Worm (Caenorhabditis elegans): ENCODE measurements around the gene dcar-1.
A peak's percentile ranks its signal among the peaks of the same experiment; 100 is the strongest.
"Not testable (repeated sequence)": the region's sequence is repeated elsewhere in the genome, so short reads cannot be mapped to it uniquely, and the experiment has no call there.

The dcar-1 gene

DNA sequence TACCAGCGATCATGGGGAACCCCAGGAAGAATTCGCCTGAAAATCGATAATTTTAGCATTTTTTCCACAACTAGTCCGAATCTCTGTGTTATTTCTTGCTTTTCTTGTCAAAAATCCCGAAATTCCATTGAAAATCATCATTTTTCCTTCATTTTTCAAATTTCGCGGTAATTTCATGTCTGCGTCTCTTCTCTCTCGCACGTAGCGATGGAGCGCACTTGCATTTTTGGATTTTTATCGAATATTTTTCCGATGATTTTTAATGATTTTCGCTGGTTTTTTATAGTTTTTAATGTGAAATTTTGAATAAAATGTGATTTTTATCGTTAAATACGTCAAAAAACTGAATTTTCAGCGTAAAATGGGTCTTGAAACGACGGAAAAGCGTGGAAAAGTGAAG lies 11.3 kb downstream of the dcar-1 start, which contains the start of gene E01B7.2:
E01B7.2 (plus strand) TSS at position 350 of the 400 bp plus-strand sequence.
- TF ChIP-seq elt-2 (tag; optimal IDR thresholded peaks at IDR 0.05) = peak; percentile 21
- no peak for TF ChIP-seq nhr-12 (tag; optimal IDR thresholded peaks at IDR 0.05)
- TF ChIP-seq ceh-82 (tag; optimal IDR thresholded peaks at IDR 0.05) = peak; percentile 71
- no peak for TF ChIP-seq unc-39 (tag; optimal IDR thresholded peaks at IDR 0.05)
- TF ChIP-seq ceh-28 (tag; optimal IDR thresholded peaks at IDR 0.05) = peak; percentile 64
- no peak for TF ChIP-seq nhr-67 (tag; optimal IDR thresholded peaks at IDR 0.05)
- TF ChIP-seq hmg-11 (tag; optimal IDR thresholded peaks at IDR 0.05) = peak; percentile 48
- peak; percentile 82 for TF ChIP-seq lin-15B (tag; optimal IDR thresholded peaks at IDR 0.05)
- peak; percentile 35 for TF ChIP-seq lin-39 (tag; optimal IDR thresholded peaks at IDR 0.05)
- TF ChIP-seq jun-1 (tag; optimal IDR thresholded peaks at IDR 0.05) = peak; percentile 40
- TF ChIP-seq pha-4 (tag; optimal IDR thresholded peaks at IDR 0.05) = peak; percentile 86
- peak; percentile 47 for TF ChIP-seq snpc-4 (tag; optimal IDR thresholded peaks at IDR 0.05)
- TF ChIP-seq nhr-23 (tag; optimal IDR thresholded peaks at IDR 0.05) = peak; percentile 89
- no peak for TF ChIP-seq mml-1 (tag; optimal IDR thresholded peaks at IDR 0.05)
- TF ChIP-seq skn-1 (tag; optimal IDR thresholded peaks at IDR 0.05) = peak; percentile 96
- TF ChIP-seq nhr-25 (tag; optimal IDR thresholded peaks at IDR 0.05) = peak; percentile 47
- TF ChIP-seq eor-1 (tag; optimal IDR thresholded peaks at IDR 0.05) = peak in 1 of 2 experiments; percentile 56
- TF ChIP-seq mdl-1 (tag; optimal IDR thresholded peaks at IDR 0.05) = no peak
- TF ChIP-seq egl-27 (tag; optimal IDR thresholded peaks at IDR 0.05) = no peak
- TF ChIP-seq fkh-10 (GFP tag; optimal IDR thresholded peaks at IDR 0.05) = peak; percentile 24
- peak; percentile 75 for TF ChIP-seq nfya-1 (tag; optimal IDR thresholded peaks at IDR 0.05; ENCODE audit: insufficient read depth)
- no peak for TF ChIP-seq nhr-43 (tag; optimal IDR thresholded peaks at IDR 0.05; ENCODE audit: poor library complexity, severe bottlenecking)

DNA sequence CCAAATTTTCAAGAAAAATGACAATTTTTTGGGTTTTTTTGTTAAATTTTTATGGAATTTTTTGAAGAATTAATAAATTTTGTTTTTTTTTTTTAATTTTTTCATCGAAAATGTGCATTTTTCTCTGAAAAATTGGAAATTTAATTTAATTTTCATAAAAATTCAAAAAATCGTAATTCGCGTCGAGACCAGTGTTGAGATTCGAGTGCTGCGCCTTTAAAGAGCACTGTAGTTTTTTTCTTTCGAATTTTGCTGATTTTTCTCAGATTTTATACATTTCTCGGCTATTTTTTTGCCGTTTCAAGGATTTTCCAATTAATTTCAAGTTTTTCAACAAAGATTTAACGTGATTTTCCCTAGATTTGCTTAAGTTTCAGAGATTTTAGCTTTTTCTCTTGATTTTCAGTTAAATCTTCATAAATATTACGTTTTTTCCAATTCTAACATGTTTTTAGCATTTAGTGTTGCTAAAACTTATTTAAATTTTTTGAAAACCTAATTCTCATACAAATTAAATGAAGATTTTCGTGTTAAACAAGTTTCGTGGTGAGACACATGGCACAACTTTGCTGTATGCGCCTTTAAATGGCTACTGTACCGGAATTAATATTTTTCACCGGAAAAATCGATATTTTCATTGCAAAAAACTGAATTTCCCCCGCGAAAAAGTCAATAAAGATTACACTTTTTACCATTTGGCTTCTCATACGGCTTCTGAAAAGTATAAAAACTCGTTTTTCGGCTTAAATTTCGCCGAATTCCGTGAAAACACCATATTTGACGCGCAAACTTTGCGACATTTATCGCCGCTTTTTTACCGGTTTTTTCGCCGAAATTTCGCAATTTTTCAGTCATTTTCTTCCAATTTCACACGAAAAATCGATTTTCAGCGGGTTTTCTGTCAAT lies 14.2 kb downstream of the dcar-1 start, which contains the start of gene usp-50:
usp-50 (plus strand) TSS at position 822 of the 906 bp plus-strand sequence.
- TF ChIP-seq zag-1, ceh-9, nhr-67 (tag; optimal IDR thresholded peaks at IDR 0.05): not testable (repeated sequence)

DNA sequence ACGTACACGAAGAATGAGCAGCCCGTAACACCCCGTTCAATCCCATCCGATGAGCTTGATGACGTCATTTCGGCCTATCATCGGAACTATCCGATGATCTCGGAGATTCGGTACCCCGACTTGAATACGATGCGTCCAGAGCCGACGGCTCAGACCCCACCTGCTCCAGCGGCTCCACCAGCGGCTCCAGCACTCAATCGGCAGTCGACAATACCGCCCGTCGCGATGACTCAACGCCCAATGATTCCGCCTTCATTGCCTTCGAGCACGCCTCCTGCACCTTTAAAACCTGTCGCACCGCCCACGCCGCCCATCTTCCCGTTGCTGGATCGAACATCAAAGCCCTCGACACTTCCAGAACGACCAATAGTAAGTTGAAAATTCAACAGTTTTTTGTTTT lies 18.0 kb downstream of the dcar-1 start:
- TF ChIP-seq nhr-76 (tag; optimal IDR thresholded peaks at IDR 0.05) (no peak), jun-1 (tag; optimal IDR thresholded peaks at IDR 0.05) (no peak), lin-15B (tag; optimal IDR thresholded peaks at IDR 0.05) (no peak), snpc-4 (tag; optimal IDR thresholded peaks at IDR 0.05) (no peak), eor-1 (tag; optimal IDR thresholded peaks at IDR 0.05) (no peak), unc-62 (GFP tag; optimal IDR thresholded peaks at IDR 0.05) (no peak), mdl-1 (tag; optimal IDR thresholded peaks at IDR 0.05) (no peak), egl-27 (tag; optimal IDR thresholded peaks at IDR 0.05) (no peak), skn-1 (tag; optimal IDR thresholded peaks at IDR 0.05) (no peak), egl-5 (tag; optimal IDR thresholded peaks at IDR 0.05) (no peak), nhr-11 (tag; optimal IDR thresholded peaks at IDR 0.05) (no peak), ceh-9 (tag; optimal IDR thresholded peaks at IDR 0.05) (no peak), lsy-12 (tag; optimal IDR thresholded peaks at IDR 0.05) (no peak), pha-4 (tag; optimal IDR thresholded peaks at IDR 0.05) (no peak), fkh-10 (GFP tag; optimal IDR thresholded peaks at IDR 0.05) (no peak), nhr-43 (tag; optimal IDR thresholded peaks at IDR 0.05; ENCODE audit: poor library complexity, severe bottlenecking) (no peak), R02D3.7 (tag; optimal IDR thresholded peaks at IDR 0.05) (no peak)

DNA sequence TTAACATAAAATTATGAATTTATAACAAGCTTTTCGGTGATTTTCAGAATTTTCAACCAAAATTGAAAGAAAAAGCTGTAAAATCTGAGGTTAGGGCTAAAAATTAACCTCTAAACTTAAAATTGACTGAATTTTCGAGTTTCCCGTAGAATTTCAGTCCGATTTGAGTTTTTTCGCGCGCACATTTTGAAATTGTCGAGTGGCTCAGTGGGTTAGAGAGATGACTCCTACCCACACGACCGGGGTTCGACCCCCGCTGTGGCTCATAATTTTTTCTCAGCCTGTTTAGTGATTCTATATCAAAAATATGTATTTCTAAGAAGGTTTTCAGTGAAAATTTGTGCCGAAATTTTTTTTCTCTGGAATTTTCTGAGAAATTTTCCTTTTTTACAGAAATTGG lies 21.7 kb downstream of the dcar-1 start:
- TF ChIP-seq nhr-67 (tag; optimal IDR thresholded peaks at IDR 0.05) (no peak), fos-1 (tag; optimal IDR thresholded peaks at IDR 0.05) (no peak), pha-4 (tag; optimal IDR thresholded peaks at IDR 0.05) (no peak), tbx-2 (tag; optimal IDR thresholded peaks at IDR 0.05) (no peak), mdl-1 (tag; optimal IDR thresholded peaks at IDR 0.05) (no peak), ama-1 (optimal IDR thresholded peaks at IDR 0.05) (no peak), zag-1 (tag; optimal IDR thresholded peaks at IDR 0.05) (no peak), lin-15B (tag; optimal IDR thresholded peaks at IDR 0.05) (no peak), eor-1 (tag; optimal IDR thresholded peaks at IDR 0.05) (no peak), mml-1 (tag; optimal IDR thresholded peaks at IDR 0.05) (no peak), ceh-9 (tag; optimal IDR thresholded peaks at IDR 0.05) (no peak), hmg-11 (tag; optimal IDR thresholded peaks at IDR 0.05) (no peak), skn-1 (tag; optimal IDR thresholded peaks at IDR 0.05) (no peak), nhr-12 (tag; optimal IDR thresholded peaks at IDR 0.05) (no peak), lin-39 (tag; optimal IDR thresholded peaks at IDR 0.05) (no peak), sea-2 (GFP tag; optimal IDR thresholded peaks at IDR 0.05) (no peak)
